Worm (Caenorhabditis elegans) whole organism, L1 larva: ENCODE data around the gene rpn-6.1.

Experiments used
- C16A3.4 ChIP-seq: fragments of 150-350 bp; optimal IDR thresholded peaks from 2 replicates; lab custom pipeline; 2014; ENCODE audit warnings: missing biosample characterization, missing genetic modification characterization
- F16B12.6 ChIP-seq: fragments of 150-350 bp; optimal IDR thresholded peaks from 2 replicates; lab custom pipeline; 2014; ENCODE audit warnings: missing biosample characterization, missing genetic modification characterization
- efl-1 ChIP-seq, 4 experiments: fragments of 150-350 bp; optimal IDR thresholded peaks in 3 of 4; peaks in 1 of 4; 1 replicate in 1 of 4; 2 replicates in 3 of 4; lab custom pipeline; 2014; ENCODE audit warnings: missing biosample characterization in 2 of 4, missing genetic modification characterization in 2 of 4, missing genetic modification reagents in 2 of 4
- egl-27 ChIP-seq, 2 experiments: fragments of 150-350 bp in 1 of 2; sonication (generic microtip); optimal IDR thresholded peaks; 3 replicates each; lab custom pipeline; 2017 to 2018; ENCODE audit warnings: missing biosample characterization in 2 of 2, missing genetic modification characterization in 2 of 2, missing genetic modification reagents in 2 of 2
- elt-2 ChIP-seq: sonication (generic microtip); optimal IDR thresholded peaks from 2 replicates; lab custom pipeline; 2016; ENCODE audit warnings: missing genetic modification characterization, mild to moderate bottlenecking, inconsistent platforms, missing compliant biosample characterization, missing genetic modification reagents
- ets-5 ChIP-seq: fragments of 200-800 bp; sonication (Bioruptor generic); IDR thresholded peaks from 2 replicates; pipeline ENCODE4 v1.3.6; 2022; ENCODE audit warnings: missing genetic modification characterization, missing compliant biosample characterization
- fkh-10 ChIP-seq: sonication (generic microtip); optimal IDR thresholded peaks from 2 replicates; lab custom pipeline; 2017; ENCODE audit warnings: missing biosample characterization, missing genetic modification reagents, missing genetic modification characterization
- grh-1 ChIP-seq: fragments of 200-800 bp; sonication (Bioruptor generic); IDR thresholded peaks from 2 replicates; pipeline ENCODE4 v1.3.6; 2022; ENCODE audit warnings: missing genetic modification reagents, missing genetic modification characterization, missing compliant biosample characterization
- jun-1 ChIP-seq: fragments of 150-350 bp; optimal IDR thresholded peaks from 2 replicates; lab custom pipeline; 2014; ENCODE audit warnings: missing biosample characterization, missing genetic modification reagents, missing genetic modification characterization
- lin-14 ChIP-seq: fragments of 200-800 bp; sonication (Bioruptor generic); optimal IDR thresholded peaks from 2 replicates; lab custom pipeline; 2018; ENCODE audit warnings: mild to moderate bottlenecking, missing genetic modification characterization, moderate library complexity, missing compliant biosample characterization
- lir-3 ChIP-seq: sonication (generic microtip); optimal IDR thresholded peaks from 2 replicates; lab custom pipeline; 2016; ENCODE audit warnings: mild to moderate bottlenecking, missing genetic modification characterization, moderate library complexity, missing compliant biosample characterization; ENCODE audit not compliant: poor library complexity
- mab-9 ChIP-seq: fragments of 200-800 bp; sonication (Bioruptor generic); IDR thresholded peaks from 2 replicates; pipeline ENCODE4 v1.3.6; 2022; ENCODE audit warnings: missing genetic modification reagents, missing genetic modification characterization, missing compliant biosample characterization
- mdl-1 ChIP-seq, 2 experiments: fragments of 150-350 bp; optimal IDR thresholded peaks; 2 replicates each; lab custom pipeline; 2014 to 2017; ENCODE audit warnings: missing biosample characterization in 2 of 2, missing genetic modification characterization in 2 of 2, inconsistent platforms in 1 of 2
- nhr-11 ChIP-seq: fragments of 150-350 bp; optimal IDR thresholded peaks from 2 replicates; lab custom pipeline; 2014; ENCODE audit warnings: missing biosample characterization, missing genetic modification characterization
- nhr-12 ChIP-seq: sonication (generic microtip); optimal IDR thresholded peaks from 2 replicates; lab custom pipeline; 2017; ENCODE audit warnings: missing biosample characterization, missing genetic modification characterization
- nhr-47 ChIP-seq: sonication (generic microtip); optimal IDR thresholded peaks from 2 replicates; lab custom pipeline; 2016; ENCODE audit warnings: mild to moderate bottlenecking, missing genetic modification characterization, moderate library complexity, missing compliant biosample characterization
- nhr-71 ChIP-seq: sonication (generic microtip); optimal IDR thresholded peaks from 2 replicates; lab custom pipeline; 2016; ENCODE audit warnings: mild to moderate bottlenecking, missing genetic modification characterization, moderate library complexity, missing compliant biosample characterization
- nhr-76 ChIP-seq: sonication (generic microtip); optimal IDR thresholded peaks from 2 replicates; lab custom pipeline; 2017; ENCODE audit warnings: missing biosample characterization, missing genetic modification characterization
- nhr-77 ChIP-seq: fragments of 150-350 bp; optimal IDR thresholded peaks from 2 replicates; lab custom pipeline; 2014; ENCODE audit warnings: missing biosample characterization, missing genetic modification characterization
- pax-3 ChIP-seq: fragments of 200-800 bp; sonication (Bioruptor generic); optimal IDR thresholded peaks from 2 replicates; lab custom pipeline; 2018; ENCODE audit warnings: mild to moderate bottlenecking, missing genetic modification characterization, moderate library complexity, missing compliant biosample characterization
- skn-1 ChIP-seq: fragments of 150-350 bp; optimal IDR thresholded peaks from 2 replicates; lab custom pipeline; 2014; ENCODE audit warnings: missing biosample characterization, missing genetic modification characterization
- snpc-4 ChIP-seq: fragments of 150-350 bp; optimal IDR thresholded peaks from 2 replicates; lab custom pipeline; 2014; ENCODE audit warnings: missing biosample characterization, missing genetic modification characterization
- unc-130 ChIP-seq: fragments of 150-350 bp; optimal IDR thresholded peaks from 2 replicates; lab custom pipeline; 2017; ENCODE audit warnings: missing biosample characterization, missing genetic modification characterization, inconsistent platforms
- unc-30 ChIP-seq: sonication (generic microtip); optimal IDR thresholded peaks from 2 replicates; lab custom pipeline; 2017; ENCODE audit warnings: missing biosample characterization, missing genetic modification characterization
- unc-86 ChIP-seq: sonication (generic microtip); optimal IDR thresholded peaks from 2 replicates; lab custom pipeline; 2016; ENCODE audit warnings: missing genetic modification characterization, missing compliant biosample characterization
- xbp-1 ChIP-seq: sonication (generic microtip); optimal IDR thresholded peaks from 2 replicates; lab custom pipeline; 2016; ENCODE audit warnings: missing genetic modification characterization, missing compliant biosample characterization
- zip-4 ChIP-seq: fragments of 200-800 bp; sonication (Bioruptor generic); optimal IDR thresholded peaks from 2 replicates; lab custom pipeline; 2018; ENCODE audit warnings: mild to moderate bottlenecking, missing genetic modification characterization, moderate library complexity, missing compliant biosample characterization

Gene rpn-6.1

ce11 chrIII:6914840-6915239, 47.0 kb downstream of the rpn-6.1 start:
- TF ChIP-seq unc-30 (tag; lab: Kevin White, UChicago), result no peak
- TF ChIP-seq unc-86 (tag; lab: Kevin White, UChicago), result peak; percentile 6
- TF ChIP-seq fkh-10 (GFP tag; lab: Kevin White, UChicago), result no peak
- no peak for TF ChIP-seq nhr-11
- no peak for TF ChIP-seq grh-1 (GFP tag; lab: Robert Waterston, UW)
- no peak for TF ChIP-seq xbp-1 (tag; lab: Kevin White, UChicago)
- TF ChIP-seq nhr-77, result no peak
- no peak for TF ChIP-seq F16B12.6
- no peak for TF ChIP-seq nhr-12
- TF ChIP-seq unc-130 (tag; lab: Kevin White, UChicago), result no peak
- TF ChIP-seq efl-1 (optimal IDR thresholded peaks at IDR 0.05; lab: Kevin White, UChicago), result no peak
- no peak for TF ChIP-seq efl-1 (GFP tag; optimal IDR thresholded peaks at IDR 0.05 in 1 of 2; lab: Kevin White, UChicago)
- TF ChIP-seq mdl-1 (tag; optimal IDR thresholded peaks at IDR 0.05; lab: Kevin White, UChicago), result no peak
- no peak for TF ChIP-seq nhr-47 (tag; lab: Kevin White, UChicago)
- no peak for TF ChIP-seq elt-2 (tag; lab: Kevin White, UChicago)
- TF ChIP-seq C16A3.4 (tag; lab: Kevin White, UChicago), result no peak
- no peak for TF ChIP-seq lir-3 (tag; lab: Kevin White, UChicago)
- no peak for TF ChIP-seq pax-3
- TF ChIP-seq egl-27 (tag; optimal IDR thresholded peaks at IDR 0.05; lab: Kevin White, UChicago), result no peak
- TF ChIP-seq skn-1, result no peak
- no peak for TF ChIP-seq nhr-76 (tag; lab: Kevin White, UChicago)
- no peak for TF ChIP-seq ets-5 (GFP tag; lab: Robert Waterston, UW)
- TF ChIP-seq zip-4 (GFP tag; lab: Kevin White, UChicago), result no peak
- peak; percentile 3 for TF ChIP-seq nhr-71 (tag; lab: Kevin White, UChicago)
- peak; percentile 62 for TF ChIP-seq lin-14 (GFP tag; lab: Kevin White, UChicago)
- TF ChIP-seq jun-1, result no peak

ce11 chrIII:6912381-6912780, 49.4 kb downstream of the rpn-6.1 start, which contains the start of gene pdf-1:
Gene pdf-1, minus strand, starts transcription at chrIII:6912481.
- TF ChIP-seq snpc-4 (tag; lab: Kevin White, UChicago), result no peak
- no peak for TF ChIP-seq mab-9 (GFP tag; lab: Robert Waterston, UW)
- peak; percentile 2 for TF ChIP-seq lin-14 (GFP tag; lab: Kevin White, UChicago)
